Fruit fly (Drosophila melanogaster) whole organism, embryonic: ENCODE data around the gene CG17819.

ENCODE experiments used
- Adf1 ChIP-seq: fragments of 200-800 bp; sonication (Bioruptor generic); IDR thresholded peaks from 2 replicates; pipeline ENCODE4 v1.3.6; 2022; ENCODE audit warnings: missing biosample characterization, missing genetic modification characterization
- Bteb2 ChIP-seq: fragments of 200-800 bp; sonication (Bioruptor generic); optimal IDR thresholded peaks from 2 replicates; lab custom pipeline; 2016; ENCODE audit warnings: missing biosample characterization, missing genetic modification characterization
- CG12236 ChIP-seq: fragments of 200-800 bp; sonication (Bioruptor generic); optimal IDR thresholded peaks from 2 replicates; lab custom pipeline; 2016; ENCODE audit warnings: missing biosample characterization, missing genetic modification characterization
- CG14050 ChIP-seq: fragments of 200-800 bp; sonication (Bioruptor generic); IDR thresholded peaks from 3 replicates; pipeline ENCODE4 v1.3.6; 2022; ENCODE audit warnings: missing biosample characterization, missing genetic modification characterization
- CG15073 ChIP-seq: fragments of 200-800 bp; sonication (Bioruptor generic); optimal IDR thresholded peaks from 2 replicates; lab custom pipeline; 2016; ENCODE audit warnings: missing biosample characterization, missing genetic modification characterization
- CG1602 ChIP-seq: fragments of 200-800 bp; sonication (Bioruptor generic); optimal IDR thresholded peaks from 3 replicates; lab custom pipeline; 2016; ENCODE audit warnings: missing biosample characterization, missing genetic modification characterization
- CG16863 ChIP-seq: fragments of 200-800 bp; sonication (Bioruptor generic); optimal IDR thresholded peaks from 3 replicates; lab custom pipeline; 2016; ENCODE audit warnings: missing biosample characterization, missing genetic modification characterization
- CG17612 ChIP-seq: fragments of 200-800 bp; sonication (Bioruptor generic); IDR thresholded peaks from 2 replicates; pipeline ENCODE4 v1.3.6; 2022; ENCODE audit warnings: missing biosample characterization, missing genetic modification characterization
- CG2120 ChIP-seq: fragments of 200-800 bp; sonication (Bioruptor generic); optimal IDR thresholded peaks from 3 replicates; lab custom pipeline; 2016; ENCODE audit warnings: missing biosample characterization, missing genetic modification characterization
- CG31365 ChIP-seq: fragments of 200-800 bp; sonication (Bioruptor generic); optimal IDR thresholded peaks from 2 replicates; lab custom pipeline; 2018; ENCODE audit warnings: missing biosample characterization, mild to moderate bottlenecking, missing genetic modification characterization
- CG33213 ChIP-seq: fragments of 200-800 bp; sonication (Bioruptor generic); optimal IDR thresholded peaks from 3 replicates; lab custom pipeline; 2016; ENCODE audit warnings: missing biosample characterization, missing genetic modification characterization
- CG4617 ChIP-seq: fragments of 200-800 bp; sonication (Bioruptor generic); optimal IDR thresholded peaks from 3 replicates; lab custom pipeline; 2016; ENCODE audit warnings: missing biosample characterization, missing genetic modification characterization, borderline replicate concordance
- CG5245 ChIP-seq: fragments of 200-800 bp; sonication (Bioruptor generic); optimal IDR thresholded peaks from 3 replicates; lab custom pipeline; 2016; ENCODE audit warnings: missing biosample characterization, missing genetic modification characterization
- CG5953 ChIP-seq: fragments of 200-800 bp; sonication (Bioruptor generic); IDR thresholded peaks from 2 replicates; pipeline ENCODE4 v1.3.6; 2022; ENCODE audit warnings: missing biosample characterization, missing genetic modification characterization
- CG6765 ChIP-seq: fragments of 200-800 bp; sonication (Bioruptor generic); optimal IDR thresholded peaks from 3 replicates; lab custom pipeline; 2017; ENCODE audit warnings: missing biosample characterization, mild to moderate bottlenecking, missing genetic modification characterization
- Dp ChIP-seq: fragments of 200-800 bp; sonication (Bioruptor generic); optimal IDR thresholded peaks from 2 replicates; lab custom pipeline; 2018; ENCODE audit warnings: missing biosample characterization, mild to moderate bottlenecking, missing genetic modification characterization, moderate library complexity
- Fer2 ChIP-seq: fragments of 200-800 bp; sonication (Bioruptor generic); optimal IDR thresholded peaks from 2 replicates; lab custom pipeline; 2018; ENCODE audit warnings: missing biosample characterization, mild to moderate bottlenecking, missing genetic modification characterization, moderate library complexity
- HLH4C ChIP-seq: fragments of 200-800 bp; sonication (Bioruptor generic); IDR thresholded peaks from 3 replicates; pipeline ENCODE4 v1.3.6; 2022; ENCODE audit warnings: missing biosample characterization, missing genetic modification characterization; ENCODE audit not compliant: partially characterized antibody
- Hey ChIP-seq: fragments of 200-800 bp; sonication (Bioruptor generic); optimal IDR thresholded peaks from 3 replicates; lab custom pipeline; 2018; ENCODE audit warnings: missing biosample characterization, mild to moderate bottlenecking, missing genetic modification characterization
- Hr51 ChIP-seq, 2 experiments: fragments of 200-800 bp; sonication (Bioruptor generic); optimal IDR thresholded peaks; 2 replicates in 1 of 2; 3 replicates in 1 of 2; lab custom pipeline; 2016 to 2018; ENCODE audit warnings: missing biosample characterization in 2 of 2, missing genetic modification characterization in 2 of 2, mild to moderate bottlenecking in 1 of 2, moderate library complexity in 1 of 2
- Max ChIP-seq: fragments of 200-800 bp; sonication (Bioruptor generic); optimal IDR thresholded peaks from 2 replicates; lab custom pipeline; 2016; ENCODE audit warnings: missing biosample characterization, mild to moderate bottlenecking, missing genetic modification characterization
- Pdp1 ChIP-seq, 2 experiments: fragments of 200-800 bp; sonication (Bioruptor generic); optimal IDR thresholded peaks; 3 replicates each; lab custom pipeline; 2016; ENCODE audit warnings: missing biosample characterization in 2 of 2, missing genetic modification characterization in 2 of 2, mild to moderate bottlenecking in 1 of 2, moderate library complexity in 1 of 2
- Rfx ChIP-seq: fragments of 200-800 bp; sonication (Bioruptor generic); IDR thresholded peaks from 2 replicates; pipeline ENCODE4 v1.3.6; 2022; ENCODE audit warnings: missing biosample characterization, missing genetic modification characterization
- Spps ChIP-seq: fragments of 200-800 bp; sonication (Bioruptor generic); optimal IDR thresholded peaks from 2 replicates; lab custom pipeline; 2018; ENCODE audit warnings: missing biosample characterization, mild to moderate bottlenecking, missing genetic modification characterization
- Taf1 ChIP-seq: fragments of 200-800 bp; sonication (Bioruptor generic); IDR thresholded peaks from 2 replicates; pipeline ENCODE4 v1.3.6; 2022; ENCODE audit warnings: missing biosample characterization, missing genetic modification characterization
- ac ChIP-seq: fragments of 200-800 bp; sonication (Bioruptor generic); optimal IDR thresholded peaks from 3 replicates; lab custom pipeline; 2017; ENCODE audit warnings: missing biosample characterization, mild to moderate bottlenecking, missing genetic modification characterization
- bcd ChIP-seq: fragments of 200-800 bp; sonication (Bioruptor generic); optimal IDR thresholded peaks from 2 replicates; lab custom pipeline; 2017; ENCODE audit warnings: missing biosample characterization, mild to moderate bottlenecking, missing genetic modification characterization
- cato ChIP-seq: fragments of 200-800 bp; sonication (Bioruptor generic); optimal IDR thresholded peaks from 2 replicates; lab custom pipeline; 2016; ENCODE audit warnings: missing biosample characterization, missing genetic modification characterization, borderline replicate concordance
- corto ChIP-seq: fragments of 200-800 bp; sonication (Bioruptor generic); optimal IDR thresholded peaks from 2 replicates; lab custom pipeline; 2016; ENCODE audit warnings: missing biosample characterization, mild to moderate bottlenecking, missing genetic modification characterization, moderate library complexity
- crc ChIP-seq: fragments of 200-800 bp; sonication (Bioruptor generic); optimal IDR thresholded peaks from 2 replicates; lab custom pipeline; 2016; ENCODE audit warnings: missing biosample characterization, missing genetic modification characterization
- croc ChIP-seq: fragments of 200-800 bp; sonication (Bioruptor generic); conservative IDR thresholded peaks from 3 replicates; pipeline ENCODE4 v1.3.6; 2022; ENCODE audit warnings: missing biosample characterization, missing genetic modification characterization
- danr ChIP-seq: fragments of 200-800 bp; sonication (Bioruptor generic); IDR thresholded peaks from 2 replicates; pipeline ENCODE4 v1.3.6; 2022; ENCODE audit warnings: missing biosample characterization, missing genetic modification characterization
- ems ChIP-seq: fragments of 200-800 bp; sonication (Bioruptor generic); optimal IDR thresholded peaks from 3 replicates; lab custom pipeline; 2016; ENCODE audit warnings: missing biosample characterization, missing genetic modification characterization
- esg ChIP-seq: fragments of 200-800 bp; sonication (Bioruptor generic); conservative IDR thresholded peaks from 2 replicates; pipeline ENCODE4 v1.3.6; 2022; ENCODE audit warnings: missing biosample characterization, missing genetic modification characterization
- exex ChIP-seq: fragments of 200-800 bp; sonication (Bioruptor generic); optimal IDR thresholded peaks from 4 replicates; lab custom pipeline; 2018; ENCODE audit warnings: missing biosample characterization, mild to moderate bottlenecking, missing genetic modification characterization, moderate library complexity
- eyg ChIP-seq: fragments of 200-800 bp; sonication (Bioruptor generic); optimal IDR thresholded peaks from 3 replicates; lab custom pipeline; 2016; ENCODE audit warnings: missing biosample characterization, missing genetic modification characterization
- hbn ChIP-seq: fragments of 200-800 bp; sonication (Bioruptor generic); IDR thresholded peaks from 2 replicates; pipeline ENCODE4 v1.3.6; 2022; ENCODE audit warnings: missing biosample characterization, missing genetic modification characterization; ENCODE audit not compliant: partially characterized antibody
- her ChIP-seq: fragments of 200-800 bp; sonication (Bioruptor generic); optimal IDR thresholded peaks from 2 replicates; lab custom pipeline; 2016; ENCODE audit warnings: missing biosample characterization, missing genetic modification characterization
- nau ChIP-seq: fragments of 200-800 bp; sonication (Bioruptor generic); optimal IDR thresholded peaks from 3 replicates; lab custom pipeline; 2017; ENCODE audit warnings: missing biosample characterization, mild to moderate bottlenecking, missing genetic modification characterization, missing genetic modification reagents
- org-1 ChIP-seq: fragments of 200-800 bp; sonication (Bioruptor generic); optimal IDR thresholded peaks from 2 replicates; lab custom pipeline; 2017; ENCODE audit warnings: missing biosample characterization, missing genetic modification characterization
- otp ChIP-seq: fragments of 200-800 bp; sonication (Bioruptor generic); IDR thresholded peaks from 3 replicates; pipeline ENCODE4, ENCODE4 v1.3.6; 2022; ENCODE audit warnings: missing biosample characterization, missing genetic modification characterization
- phol ChIP-seq: fragments of 200-800 bp; sonication (Bioruptor generic); optimal IDR thresholded peaks from 3 replicates; lab custom pipeline; 2018; ENCODE audit warnings: missing biosample characterization, mild to moderate bottlenecking, missing genetic modification characterization, moderate library complexity
- pita ChIP-seq: fragments of 200-800 bp; sonication (Bioruptor generic); optimal IDR thresholded peaks from 2 replicates; lab custom pipeline; 2017; ENCODE audit warnings: missing biosample characterization, mild to moderate bottlenecking, missing genetic modification characterization
- schlank ChIP-seq: fragments of 200-800 bp; sonication (Bioruptor generic); optimal IDR thresholded peaks from 2 replicates; lab custom pipeline; 2018; ENCODE audit warnings: missing biosample characterization, mild to moderate bottlenecking, missing genetic modification characterization
- sd ChIP-seq: fragments of 200-800 bp; sonication (Bioruptor generic); optimal IDR thresholded peaks from 3 replicates; lab custom pipeline; 2018; ENCODE audit warnings: missing biosample characterization, mild to moderate bottlenecking, missing genetic modification characterization, moderate library complexity
- sob ChIP-seq: fragments of 200-800 bp; sonication (Bioruptor generic); IDR thresholded peaks from 2 replicates; pipeline ENCODE4 v1.3.6; 2022; ENCODE audit warnings: missing biosample characterization, missing genetic modification characterization
- tap ChIP-seq: fragments of 200-800 bp; optimal IDR thresholded peaks from 3 replicates; lab custom pipeline; 2019; ENCODE audit warnings: missing biosample characterization, mild to moderate bottlenecking, missing genetic modification characterization, moderate library complexity
- vfl ChIP-seq: fragments of 200-800 bp; sonication (Bioruptor generic); optimal IDR thresholded peaks from 2 replicates; lab custom pipeline; 2016; ENCODE audit warnings: missing biosample characterization, missing genetic modification characterization
- wor ChIP-seq: fragments of 200-800 bp; sonication (Bioruptor generic); IDR thresholded peaks from 2 replicates; pipeline ENCODE4 v1.3.6; 2022; ENCODE audit warnings: missing biosample characterization, missing genetic modification characterization
- zf30C ChIP-seq: fragments of 200-800 bp; sonication (Bioruptor generic); optimal IDR thresholded peaks from 3 replicates; lab custom pipeline; 2018; ENCODE audit warnings: missing biosample characterization, mild to moderate bottlenecking, missing genetic modification characterization
- zfh1 ChIP-seq: fragments of 200-800 bp; sonication (Bioruptor generic); IDR thresholded peaks from 3 replicates; pipeline ENCODE4 v1.3.6; 2022; ENCODE audit warnings: missing biosample characterization, missing genetic modification characterization

The CG17819 gene

DNA sequence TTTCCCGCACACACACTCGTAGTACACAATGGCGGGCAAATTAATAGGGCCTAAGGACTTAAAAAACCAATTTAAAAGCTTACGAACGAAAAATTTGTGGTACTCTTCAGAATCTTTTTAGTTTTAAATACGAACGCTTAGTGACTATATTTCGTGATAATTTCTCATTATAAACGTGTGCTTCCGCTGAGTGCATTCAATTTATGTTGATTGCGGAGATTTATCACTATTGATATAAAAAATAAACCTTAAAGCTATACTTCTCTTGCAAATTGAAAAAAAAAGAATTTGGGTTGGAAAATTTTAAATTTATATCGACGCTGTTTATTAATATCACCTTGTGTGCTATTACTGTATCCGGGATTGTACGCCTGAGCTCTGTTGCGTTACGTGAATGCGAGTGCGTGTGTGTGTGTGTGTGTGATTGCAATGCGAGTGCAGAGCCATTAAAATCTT lies 36.3 kb downstream of the CG17819 start (continued):
- TF ChIP-seq sd (tag; lab: Kevin White, UChicago) (no peak), HLH4C (GFP tag; lab: Robert Waterston, UW) (no peak), crc (peak; percentile 52), sob (GFP tag; lab: Robert Waterston, UW) (peak; percentile 37; the same call in 1 of the 2 replicates), CG33213 (GFP tag; lab: Kevin White, UChicago) (peak; percentile 55), CG17612 (GFP tag; lab: Robert Waterston, UW) (no peak), cato (GFP tag; lab: Kevin White, UChicago) (peak; percentile 24), corto (GFP tag; lab: Kevin White, UChicago) (peak; percentile 90), otp (GFP tag; lab: Robert Waterston, UW) (no peak), Rfx (GFP tag; lab: Robert Waterston, UW) (no peak; the same call in 1 of the 2 replicates), danr (no peak), eyg (GFP tag; lab: Kevin White, UChicago) (peak; percentile 27), CG5953 (no peak), schlank (tag; lab: Kevin White, UChicago) (no peak), exex (no peak), phol (tag; lab: Kevin White, UChicago) (peak; percentile 84), tap (tag; lab: Kevin White, UChicago) (peak; percentile 36), Fer2 (tag; lab: Kevin White, UChicago) (no peak), CG4617 (peak; percentile 4), CG2120 (GFP tag; lab: Kevin White, UChicago) (peak; percentile 44), ems (GFP tag; lab: Kevin White, UChicago) (peak; percentile 65), Hey (tag; lab: Kevin White, UChicago) (no peak), CG12236 (GFP tag; lab: Kevin White, UChicago) (peak; percentile 19), bcd (GFP tag; lab: Kevin White, UChicago) (peak; percentile 71), Taf1 (no peak), esg (0 out of 2 replicates have a peak, but pooled peaks have one; percentile 9), org-1 (GFP tag; lab: Kevin White, UChicago) (peak; percentile 78), Hr51 (GFP tag; optimal IDR thresholded peaks at IDR 0.05; lab: Kevin White, UChicago) (peak; percentile 13 to 81), croc (GFP tag; lab: Robert Waterston, UW) (peak; percentile 32; the same call in 1 of the 3 replicates), zfh1 (GFP tag; lab: Robert Waterston, UW) (peak; percentile 69), Max (GFP tag; lab: Kevin White, UChicago) (peak; percentile 57), hbn (GFP tag; lab: Robert Waterston, UW) (no peak), Spps (tag; lab: Kevin White, UChicago) (peak; percentile 50), CG14050 (peak; percentile 21; the same call in 2 of the 3 replicates), CG16863 (GFP tag; lab: Kevin White, UChicago) (peak; percentile 67), Bteb2 (GFP tag; lab: Kevin White, UChicago) (peak; percentile 14), zf30C (GFP tag; lab: Kevin White, UChicago) (no peak), Pdp1 (GFP tag; optimal IDR thresholded peaks at IDR 0.05; lab: Kevin White, UChicago) (peak; percentile 76 to 78), ac (GFP tag; lab: Kevin White, UChicago) (peak; percentile 53), CG5245 (peak; percentile 46), Adf1 (GFP tag; lab: Robert Waterston, UW) (no peak), pita (no peak), CG31365 (tag; lab: Kevin White, UChicago) (no peak), her (peak; percentile 28), wor (no peak), vfl (GFP tag; lab: Kevin White, UChicago) (peak; percentile 52), CG15073 (GFP tag; lab: Kevin White, UChicago) (no peak), CG6765 (GFP tag; lab: Kevin White, UChicago) (no peak), Dp (GFP tag; lab: Kevin White, UChicago) (no peak), CG1602 (GFP tag; lab: Kevin White, UChicago) (peak; percentile 71), nau (GFP tag; lab: Kevin White, UChicago) (peak; percentile 53)
